Fruit fly (Drosophila melanogaster) whole organism, embryonic: ENCODE measurements around the gene CG7182.
A peak's percentile ranks its signal among the peaks of the same experiment; 100 is the strongest.

ENCODE experiments used
- Ada2b ChIP-seq: fragments of 200-800 bp; sonication (Bioruptor generic); IDR thresholded peaks from 2 replicates; pipeline ENCODE4 v1.3.6; 2022; ENCODE audit warnings: missing biosample characterization, missing genetic modification characterization
- Atf3 ChIP-seq: fragments of 200-800 bp; sonication (Bioruptor generic); optimal IDR thresholded peaks from 3 replicates; lab custom pipeline; 2016; ENCODE audit warnings: missing biosample characterization, missing genetic modification characterization
- C15 ChIP-seq: fragments of 200-800 bp; sonication (Bioruptor generic); IDR thresholded peaks from 3 replicates; pipeline ENCODE4 v1.3.6; 2022; ENCODE audit warnings: missing biosample characterization, missing genetic modification characterization
- CG10209 ChIP-seq: fragments of 200-800 bp; sonication (Bioruptor generic); optimal IDR thresholded peaks from 3 replicates; lab custom pipeline; 2017; ENCODE audit warnings: missing biosample characterization, mild to moderate bottlenecking, missing genetic modification characterization, missing genetic modification reagents
- CG10321 ChIP-seq: fragments of 200-800 bp; sonication (Bioruptor generic); IDR thresholded peaks from 2 replicates; pipeline ENCODE4 v1.3.6; 2022; ENCODE audit warnings: missing biosample characterization, missing genetic modification characterization
- CG11085 ChIP-seq: fragments of 200-800 bp; sonication (Bioruptor generic); IDR thresholded peaks from 2 replicates; pipeline ENCODE4 v1.3.6; 2022; ENCODE audit warnings: missing biosample characterization, missing genetic modification characterization
- CG11093 ChIP-seq: fragments of 200-800 bp; sonication (Bioruptor generic); IDR thresholded peaks from 3 replicates; pipeline ENCODE4 v1.3.6; 2022; ENCODE audit warnings: missing biosample characterization, missing genetic modification characterization
- CG12659 ChIP-seq: fragments of 200-800 bp; sonication (Bioruptor generic); optimal IDR thresholded peaks from 3 replicates; lab custom pipeline; 2017; ENCODE audit warnings: mild to moderate bottlenecking, missing biosample characterization, missing genetic modification reagents, missing genetic modification characterization
- CG14965 ChIP-seq: fragments of 200-800 bp; sonication (Bioruptor generic); optimal IDR thresholded peaks from 2 replicates; lab custom pipeline; 2016; ENCODE audit warnings: missing biosample characterization, missing genetic modification characterization, borderline replicate concordance
- CG15269 ChIP-seq: fragments of 200-800 bp; sonication (Bioruptor generic); optimal IDR thresholded peaks from 2 replicates; lab custom pipeline; 2018; ENCODE audit warnings: missing biosample characterization, mild to moderate bottlenecking, missing genetic modification characterization, moderate library complexity
- CG1529 ChIP-seq: fragments of 200-800 bp; sonication (Bioruptor generic); optimal IDR thresholded peaks from 3 replicates; lab custom pipeline; 2018; ENCODE audit warnings: missing biosample characterization, missing genetic modification characterization
- CG17912 ChIP-seq: fragments of 200-800 bp; sonication (Bioruptor generic); optimal IDR thresholded peaks from 2 replicates; lab custom pipeline; 2018; ENCODE audit warnings: missing biosample characterization, mild to moderate bottlenecking, missing genetic modification characterization
- CG2712 ChIP-seq: fragments of 200-800 bp; optimal IDR thresholded peaks from 3 replicates; lab custom pipeline; 2019; ENCODE audit warnings: missing biosample characterization, mild to moderate bottlenecking, missing genetic modification characterization, moderate library complexity
- CG4328 ChIP-seq: fragments of 200-800 bp; sonication (Bioruptor generic); optimal IDR thresholded peaks from 3 replicates; lab custom pipeline; 2017; ENCODE audit warnings: missing biosample characterization, missing genetic modification reagents, missing genetic modification characterization
- CG6254 ChIP-seq: fragments of 200-800 bp; sonication (Bioruptor generic); optimal IDR thresholded peaks from 3 replicates; lab custom pipeline; 2017; ENCODE audit warnings: mild to moderate bottlenecking, missing biosample characterization, missing genetic modification reagents, missing genetic modification characterization
- CG6689 ChIP-seq: fragments of 200-800 bp; sonication (Bioruptor generic); IDR thresholded peaks from 2 replicates; pipeline ENCODE4 v1.3.6; 2022; ENCODE audit warnings: missing biosample characterization, missing genetic modification characterization
- CG6854 ChIP-seq: fragments of 200-800 bp; sonication (Bioruptor generic); optimal IDR thresholded peaks from 3 replicates; lab custom pipeline; 2017; ENCODE audit warnings: missing biosample characterization, mild to moderate bottlenecking, missing genetic modification characterization
- CG8290 ChIP-seq, 3 experiments: fragments of 200-800 bp; sonication (Bioruptor generic); optimal IDR thresholded peaks; 2 replicates each; lab custom pipeline; 2016 to 2019; ENCODE audit warnings: missing biosample characterization in 3 of 3, missing genetic modification characterization in 3 of 3, mild to moderate bottlenecking in 2 of 3, moderate library complexity in 1 of 3
- CG9876 ChIP-seq: fragments of 200-800 bp; sonication (Bioruptor generic); optimal IDR thresholded peaks from 2 replicates; lab custom pipeline; 2016; ENCODE audit warnings: missing biosample characterization, missing genetic modification characterization
- CTCF ChIP-seq: fragments of 200-800 bp; sonication (Bioruptor generic); optimal IDR thresholded peaks from 2 replicates; lab custom pipeline; 2017; ENCODE audit warnings: missing biosample characterization, mild to moderate bottlenecking, missing genetic modification characterization, moderate library complexity
- Dll ChIP-seq: fragments of 200-800 bp; sonication (Bioruptor generic); IDR thresholded peaks from 4 replicates; pipeline ENCODE4 v1.3.6; 2022; ENCODE audit warnings: missing biosample characterization, missing genetic modification characterization; ENCODE audit not compliant: partially characterized antibody
- Drgx ChIP-seq: fragments of 200-800 bp; sonication (Bioruptor generic); IDR thresholded peaks from 2 replicates; pipeline ENCODE4 v1.3.6; 2022; ENCODE audit warnings: missing biosample characterization, missing genetic modification characterization
- E2f1 ChIP-seq: fragments of 200-800 bp; sonication (Bioruptor generic); IDR thresholded peaks from 2 replicates; pipeline ENCODE4 v1.3.6; 2022; ENCODE audit warnings: missing biosample characterization, missing genetic modification characterization
- HLH4C ChIP-seq: fragments of 200-800 bp; sonication (Bioruptor generic); IDR thresholded peaks from 3 replicates; pipeline ENCODE4 v1.3.6; 2022; ENCODE audit warnings: missing biosample characterization, missing genetic modification characterization; ENCODE audit not compliant: partially characterized antibody
- Hr51 ChIP-seq, 2 experiments: fragments of 200-800 bp; sonication (Bioruptor generic); optimal IDR thresholded peaks; 2 replicates in 1 of 2; 3 replicates in 1 of 2; lab custom pipeline; 2016 to 2018; ENCODE audit warnings: missing biosample characterization in 2 of 2, missing genetic modification characterization in 2 of 2, mild to moderate bottlenecking in 1 of 2, moderate library complexity in 1 of 2
- Lpt ChIP-seq: fragments of >200 bp; optimal IDR thresholded peaks from 2 replicates; lab custom pipeline; 2018; ENCODE audit warnings: missing biosample characterization, missing genetic modification characterization
- Sox100B ChIP-seq: fragments of 200-800 bp; sonication (Bioruptor generic); optimal IDR thresholded peaks from 3 replicates; lab custom pipeline; 2018; ENCODE audit warnings: missing biosample characterization, mild to moderate bottlenecking, missing genetic modification characterization
- Stat92E ChIP-seq, 3 experiments: fragments of >200 bp in 2 of 3; fragments of 200-800 bp in 1 of 3; sonication (Bioruptor generic) in 1 of 3; optimal IDR thresholded peaks; 2 replicates each; lab custom pipeline; 2017 to 2019; ENCODE audit warnings: missing biosample characterization in 3 of 3, missing genetic modification characterization in 3 of 3, mild to moderate bottlenecking in 1 of 3, moderate library complexity in 1 of 3
- Xrp1 ChIP-seq: fragments of 200-800 bp; sonication (Bioruptor generic); IDR thresholded peaks from 2 replicates; pipeline ENCODE4 v1.3.6; 2022; ENCODE audit warnings: missing biosample characterization, missing genetic modification characterization
- amos ChIP-seq: fragments of 200-800 bp; sonication (Bioruptor generic); IDR thresholded peaks from 2 replicates; pipeline ENCODE4 v1.3.6; 2022; ENCODE audit warnings: missing biosample characterization, missing genetic modification characterization; ENCODE audit not compliant: partially characterized antibody
- az2 ChIP-seq: fragments of 200-800 bp; sonication (Bioruptor generic); optimal IDR thresholded peaks from 3 replicates; lab custom pipeline; 2016; ENCODE audit warnings: missing biosample characterization, missing genetic modification characterization
- dmrt99B ChIP-seq: fragments of 200-800 bp; sonication (Bioruptor generic); optimal IDR thresholded peaks from 2 replicates; lab custom pipeline; 2018; ENCODE audit warnings: missing biosample characterization, mild to moderate bottlenecking, missing genetic modification characterization, moderate library complexity
- dpn ChIP-seq, 2 experiments: fragments of 200-800 bp; sonication (Bioruptor generic); optimal IDR thresholded peaks; 3 replicates each; lab custom pipeline; 2016; ENCODE audit warnings: missing biosample characterization in 2 of 2, missing genetic modification characterization in 2 of 2
- exex ChIP-seq: fragments of 200-800 bp; sonication (Bioruptor generic); optimal IDR thresholded peaks from 4 replicates; lab custom pipeline; 2018; ENCODE audit warnings: missing biosample characterization, mild to moderate bottlenecking, missing genetic modification characterization, moderate library complexity
- gcm2 ChIP-seq: fragments of 200-800 bp; sonication (Bioruptor generic); optimal IDR thresholded peaks from 2 replicates; lab custom pipeline; 2016; ENCODE audit warnings: missing biosample characterization, missing genetic modification characterization
- hb ChIP-seq: fragments of 200-800 bp; sonication (Bioruptor generic); IDR thresholded peaks from 3 replicates; pipeline ENCODE4 v1.3.6; 2022; ENCODE audit warnings: missing biosample characterization, missing genetic modification characterization; ENCODE audit not compliant: partially characterized antibody
- lilli ChIP-seq: fragments of 200-800 bp; sonication (Bioruptor generic); optimal IDR thresholded peaks from 3 replicates; lab custom pipeline; 2016; ENCODE audit warnings: missing biosample characterization, missing genetic modification characterization
- pita ChIP-seq: fragments of 200-800 bp; sonication (Bioruptor generic); optimal IDR thresholded peaks from 2 replicates; lab custom pipeline; 2017; ENCODE audit warnings: missing biosample characterization, mild to moderate bottlenecking, missing genetic modification characterization
- row ChIP-seq: fragments of 200-800 bp; sonication (Bioruptor generic); IDR thresholded peaks from 3 replicates; pipeline ENCODE4 v1.3.6; 2022; ENCODE audit warnings: missing biosample characterization, missing genetic modification characterization
- sens ChIP-seq: fragments of 200-800 bp; sonication (Bioruptor generic); peaks from one replicate; lab custom pipeline; 2016; ENCODE audit warnings: missing biosample characterization, missing genetic modification characterization
- seq ChIP-seq: fragments of 200-800 bp; sonication (Bioruptor generic); IDR thresholded peaks from 2 replicates; pipeline ENCODE4 v1.3.6; 2022; ENCODE audit warnings: missing biosample characterization, missing genetic modification characterization
- slp2 ChIP-seq: fragments of 200-800 bp; sonication (Bioruptor generic); optimal IDR thresholded peaks from 2 replicates; lab custom pipeline; 2016; ENCODE audit warnings: missing biosample characterization, missing genetic modification characterization
- sr ChIP-seq: fragments of 200-800 bp; sonication (Bioruptor generic); IDR thresholded peaks from 3 replicates; pipeline ENCODE4 v1.3.6; 2022; ENCODE audit warnings: missing biosample characterization, missing genetic modification characterization
- tll ChIP-seq, 2 experiments: fragments of 200-800 bp in 1 of 2; fragments of >200 bp in 1 of 2; sonication (Bioruptor generic) in 1 of 2; optimal IDR thresholded peaks; 2 replicates each; lab custom pipeline; 2017 to 2019; ENCODE audit warnings: missing biosample characterization in 2 of 2, missing genetic modification characterization in 2 of 2, mild to moderate bottlenecking in 1 of 2, moderate library complexity in 1 of 2
- vnd ChIP-seq: fragments of 200-800 bp; sonication (Bioruptor generic); IDR thresholded peaks from 3 replicates; pipeline ENCODE4 v1.3.6; 2022; ENCODE audit warnings: missing biosample characterization, missing genetic modification characterization; ENCODE audit not compliant: partially characterized antibody

The CG7182 gene

dm6 chr3L:8323817-8324216, 22.4 kb downstream of the CG7182 start:
- TF ChIP-seq lilli (GFP tag; lab: Kevin White, UChicago), result no peak
- TF ChIP-seq CTCF (GFP tag; lab: Kevin White, UChicago), result peak; percentile 84
- peak; percentile 90 for TF ChIP-seq CG14965 (GFP tag; lab: Kevin White, UChicago)
- TF ChIP-seq sens (GFP tag; lab: Kevin White, UChicago), result peak; percentile 38
- TF ChIP-seq, all 482 proteins: peak for 3

dm6 chr3L:8320105-8320813, 25.9 kb downstream of the CG7182 start, which contains the start of gene CG13670:
TSS of gene CG13670 (plus strand) at chr3L:8320763.
- no peak for TF ChIP-seq CG8290 (GFP tag; optimal IDR thresholded peaks at IDR 0.05; lab: Kevin White, UChicago)
- TF ChIP-seq CG8290 (tag; optimal IDR thresholded peaks at IDR 0.05; lab: Kevin White, UChicago), result no peak
- peak; percentile 1 for TF ChIP-seq sens (GFP tag; lab: Kevin White, UChicago)
- no peak for TF ChIP-seq CG6854 (GFP tag; lab: Kevin White, UChicago)
- no peak for TF ChIP-seq dpn (GFP tag; optimal IDR thresholded peaks at IDR 0.05; lab: Kevin White, UChicago)
- TF ChIP-seq CG11085, result no peak
- TF ChIP-seq CG9876 (GFP tag; lab: Kevin White, UChicago), result no peak
- no peak for TF ChIP-seq slp2 (GFP tag; lab: Kevin White, UChicago)
- TF ChIP-seq CG12659 (GFP tag; lab: Kevin White, UChicago), result no peak
- no peak for TF ChIP-seq Sox100B (GFP tag; lab: Kevin White, UChicago)
- no peak for TF ChIP-seq CG4328 (GFP tag; lab: Kevin White, UChicago)
- no peak for TF ChIP-seq vnd (GFP tag; lab: Robert Waterston, UW)
- TF ChIP-seq C15 (GFP tag; lab: Robert Waterston, UW), result no peak
- TF ChIP-seq CG11093 (GFP tag; lab: Robert Waterston, UW), result no peak
- peak; percentile 2 for TF ChIP-seq dmrt99B (tag; lab: Kevin White, UChicago)
- TF ChIP-seq Drgx, result peak; percentile 62
- TF ChIP-seq exex (tag; lab: Kevin White, UChicago), result no peak
- 0 out of 2 replicates have a peak, but pooled peaks have one; percentile 9 for TF ChIP-seq CG6689 (GFP tag; lab: Robert Waterston, UW)
- no peak for TF ChIP-seq tll (GFP tag; optimal IDR thresholded peaks at IDR 0.05; lab: Kevin White, UChicago)
- TF ChIP-seq CG10321 (GFP tag; lab: Robert Waterston, UW), result no peak
- TF ChIP-seq Lpt (GFP tag; lab: Kevin White, UChicago), result no peak
- no peak for TF ChIP-seq HLH4C
- TF ChIP-seq seq (GFP tag; lab: Robert Waterston, UW), result no peak
- 0 out of 2 replicates have a peak, but pooled peaks have one; percentile 22 for TF ChIP-seq Ada2b
- TF ChIP-seq az2 (GFP tag; lab: Kevin White, UChicago), result no peak
- TF ChIP-seq CG1529, result no peak
- peak in 1 of 2 experiments; percentile 1 for TF ChIP-seq Hr51 (GFP tag; optimal IDR thresholded peaks at IDR 0.05; lab: Kevin White, UChicago)
- TF ChIP-seq CG17912 (GFP tag; lab: Kevin White, UChicago), result no peak

DNA sequence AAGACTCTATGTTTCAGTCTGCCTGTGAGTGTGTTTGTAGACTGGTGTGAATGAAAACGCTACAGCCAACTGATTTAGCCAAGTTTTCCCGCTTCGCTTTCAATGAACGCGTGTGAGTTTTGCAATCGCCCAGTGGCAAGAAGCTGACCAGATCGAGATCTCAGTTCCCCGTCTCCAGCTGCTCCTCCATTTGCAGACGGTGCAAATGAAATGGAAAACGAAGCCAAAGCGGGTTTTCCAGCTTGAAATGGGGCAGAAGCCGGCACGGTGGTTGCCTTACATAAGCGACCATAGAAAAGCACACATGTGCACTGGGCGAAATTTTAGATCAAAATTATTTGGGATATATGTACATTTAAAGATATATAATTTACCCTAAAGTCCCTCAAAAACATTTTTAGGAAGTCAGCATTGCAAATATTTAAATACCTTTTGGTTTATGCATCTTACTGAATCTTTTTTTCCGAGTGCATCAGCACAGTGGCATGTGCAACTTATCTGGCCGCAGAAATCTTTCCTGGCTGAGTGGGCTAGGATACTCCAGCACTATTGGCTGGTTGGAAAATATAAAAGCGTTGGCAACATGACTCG, 27.2 kb downstream of the CG7182 start, which contains the start of gene CG43059:
TSS of gene CG43059 (minus strand) at position 51 of the 591 bp plus-strand sequence.
- TF ChIP-seq sr (GFP tag; lab: Robert Waterston, UW) (no peak), CG10321 (GFP tag; lab: Robert Waterston, UW) (no peak), CG15269 (tag; lab: Kevin White, UChicago) (no peak), Atf3 (GFP tag; lab: Kevin White, UChicago) (no peak), amos (no peak), row (GFP tag; lab: Robert Waterston, UW) (0 out of 3 replicates have a peak, but pooled peaks have one; percentile 9), Hr51 (GFP tag; optimal IDR thresholded peaks at IDR 0.05; lab: Kevin White, UChicago) (peak in 1 of 2 experiments; percentile 28), Dll (GFP tag; lab: Robert Waterston, UW) (no peak), CG6254 (GFP tag; lab: Kevin White, UChicago) (no peak), Xrp1 (GFP tag; lab: Robert Waterston, UW) (peak; percentile 20; the same call in 1 of the 2 replicates), pita (no peak), gcm2 (no peak), E2f1 (0 out of 2 replicates have a peak, but pooled peaks have one; percentile 15), CG11085 (no peak), Stat92E (GFP tag; optimal IDR thresholded peaks at IDR 0.05; lab: Kevin White, UChicago) (no peak), CG2712 (peak; percentile 1), hb (GFP tag; lab: Robert Waterston, UW) (no peak), CG10209 (GFP tag; lab: Kevin White, UChicago) (no peak), CTCF (GFP tag; lab: Kevin White, UChicago) (no peak)
